Fruit fly (Drosophila melanogaster): ENCODE results near the gene Ir85a.

DNA sequence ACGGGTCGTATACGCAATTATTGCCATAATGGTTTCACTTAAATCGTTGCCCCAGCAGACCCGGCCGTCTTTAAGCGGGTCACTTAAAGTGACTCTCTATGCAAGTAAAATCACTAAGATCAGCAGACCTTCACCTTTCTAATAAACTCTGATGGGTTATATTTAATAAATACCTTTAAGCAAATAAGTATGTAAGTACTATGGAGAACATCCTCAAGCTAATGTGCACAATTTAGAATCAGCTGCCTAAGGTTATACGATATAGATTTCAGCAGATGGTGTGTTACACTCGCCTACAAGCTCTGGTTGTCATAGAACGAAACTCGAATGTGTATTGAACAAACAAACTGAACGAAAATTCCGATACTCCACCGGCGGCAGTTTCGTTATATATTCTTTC is 25.4 kb upstream of the Ir85a start, which contains the start of gene CG8236:
- TF ChIP-seq CG10321 (GFP tag; IDR thresholded peaks at IDR 0.05) (no peak), Side (GFP tag; optimal IDR thresholded peaks at IDR 0.05) (no peak), CG13624 (GFP tag; optimal IDR thresholded peaks at IDR 0.05) (no peak), fd96Cb (tag; optimal IDR thresholded peaks at IDR 0.05) (no peak), CG6813 (GFP tag; optimal IDR thresholded peaks at IDR 0.05) (no peak), chn (GFP tag; optimal IDR thresholded peaks at IDR 0.05) (no peak), fru (optimal IDR thresholded peaks at IDR 0.05) (no peak), fd3F (GFP tag; optimal IDR thresholded peaks at IDR 0.05) (no peak), D (optimal IDR thresholded peaks at IDR 0.05) (no peak), D (GFP tag; optimal IDR thresholded peaks at IDR 0.05) (no peak), ken (GFP tag; IDR thresholded peaks at IDR 0.05) (no peak), Camta (GFP tag; optimal IDR thresholded peaks at IDR 0.05) (no peak), CG30403 (GFP tag; optimal IDR thresholded peaks at IDR 0.05) (no peak), MESR4 (GFP tag; optimal IDR thresholded peaks at IDR 0.05) (no peak)

Measured in whole organism, embryonic.